Worm (Caenorhabditis elegans) whole organism, L2 larva: Measurements from ENCODE around the gene str-2.

Source experiments
- F13H6.1 ChIP-seq: sonication (generic microtip); optimal IDR thresholded peaks from 2 replicates; lab custom pipeline; 2016; ENCODE audit warnings: missing genetic modification characterization, missing compliant biosample characterization
- ZK546.5 ChIP-seq: sonication (generic microtip); optimal IDR thresholded peaks from 2 replicates; lab custom pipeline; 2017; ENCODE audit warnings: missing biosample characterization, missing genetic modification characterization
- ceh-82 ChIP-seq: fragments of 150-350 bp; optimal IDR thresholded peaks from 2 replicates; lab custom pipeline; 2014; ENCODE audit warnings: missing biosample characterization, missing genetic modification characterization
- elt-1 ChIP-seq: fragments of 150-350 bp; optimal IDR thresholded peaks from 2 replicates; lab custom pipeline; 2014; ENCODE audit warnings: missing biosample characterization, missing genetic modification characterization
- fos-1 ChIP-seq: fragments of 150-350 bp; optimal IDR thresholded peaks from 2 replicates; lab custom pipeline; 2014; ENCODE audit warnings: missing biosample characterization, missing genetic modification characterization
- lin-39 ChIP-seq: fragments of 150-350 bp; optimal IDR thresholded peaks from 2 replicates; lab custom pipeline; 2014; ENCODE audit warnings: missing biosample characterization, missing genetic modification reagents, missing genetic modification characterization
- lsy-2 ChIP-seq, 2 experiments: fragments of 150-350 bp in 1 of 2; sonication (generic microtip) in 1 of 2; optimal IDR thresholded peaks; 2 replicates each; lab custom pipeline; 2014 to 2017; ENCODE audit warnings: missing biosample characterization in 2 of 2, missing genetic modification characterization in 2 of 2
- mab-5 ChIP-seq: fragments of 150-350 bp; optimal IDR thresholded peaks from 2 replicates; lab custom pipeline; 2014; ENCODE audit warnings: missing biosample characterization, missing genetic modification characterization
- nhr-237 ChIP-seq: fragments of 150-350 bp; optimal IDR thresholded peaks from 2 replicates; lab custom pipeline; 2014; ENCODE audit warnings: missing biosample characterization, missing genetic modification characterization
- unc-55 ChIP-seq: fragments of 150-350 bp; sonication (generic microtip); optimal IDR thresholded peaks from 3 replicates; lab custom pipeline; 2014; ENCODE audit warnings: missing biosample characterization, missing genetic modification reagents, missing genetic modification characterization

- no peak for TF ChIP-seq mab-5 (tag; lab: Kevin White, UChicago)
- TF ChIP-seq F13H6.1 (tag; lab: Kevin White, UChicago) = no peak
- no peak for TF ChIP-seq ZK546.5 (tag; lab: Kevin White, UChicago)
- TF ChIP-seq nhr-237 (tag; lab: Kevin White, UChicago) = no peak
- TF ChIP-seq ceh-82 (tag; lab: Kevin White, UChicago) = no peak
- no peak for TF ChIP-seq elt-1 (tag; lab: Kevin White, UChicago)
- TF ChIP-seq lin-39 (tag; lab: Kevin White, UChicago) = no peak
- TF ChIP-seq fos-1 (tag; lab: Kevin White, UChicago) = no peak
- TF ChIP-seq lsy-2 (tag; optimal IDR thresholded peaks at IDR 0.05; lab: Kevin White, UChicago) = no peak
- TF ChIP-seq unc-55 = no peak
Measured at ce11 chrV:9816390-9816789, 7.7 kb downstream of the str-2 start, which contains the start of gene sru-31.
